Worm (Caenorhabditis elegans): ENCODE measurements around the gene taf-3.
A peak's percentile ranks its signal among the peaks of the same experiment; 100 is the strongest.

The taf-3 gene

ce11 chrX:16392107-16392506 lies 59.9 kb downstream of the taf-3 start (continued):
- no peak for TF ChIP-seq elt-4 (tag; optimal IDR thresholded peaks at IDR 0.05)
- no peak for TF ChIP-seq pag-3 (tag; optimal IDR thresholded peaks at IDR 0.05; ENCODE audit: borderline replicate concordance)
- no peak for TF ChIP-seq ttx-3 (tag; optimal IDR thresholded peaks at IDR 0.05)
- TF ChIP-seq C08G9.2 (tag; optimal IDR thresholded peaks at IDR 0.05) = peak; percentile 12
- peak; percentile 32 for TF ChIP-seq tbx-2 (tag; optimal IDR thresholded peaks at IDR 0.05)
- TF ChIP-seq mec-3 (tag; optimal IDR thresholded peaks at IDR 0.05; ENCODE audit: borderline replicate concordance) = no peak

All from whole organism, late embryonic.